Worm (Caenorhabditis elegans) whole organism, late embryonic: ENCODE data around the gene F17H10.1.

Source experiments
- C08G9.2 ChIP-seq: sonication (generic microtip); optimal IDR thresholded peaks from 2 replicates; lab custom pipeline; 2016; ENCODE audit warnings: mild to moderate bottlenecking, missing genetic modification characterization, moderate library complexity, missing compliant biosample characterization
- ama-1 ChIP-seq: fragments of 150-350 bp; optimal IDR thresholded peaks from 2 replicates; lab custom pipeline; 2014
- ceh-18 ChIP-seq: sonication (generic microtip); optimal IDR thresholded peaks from 2 replicates; lab custom pipeline; 2016; ENCODE audit warnings: missing genetic modification characterization, missing compliant biosample characterization
- ceh-22 ChIP-seq: sonication (generic microtip); optimal IDR thresholded peaks from 2 replicates; lab custom pipeline; 2017; ENCODE audit warnings: missing biosample characterization, missing genetic modification characterization
- ceh-45 ChIP-seq: fragments of 200-800 bp; sonication (Bioruptor generic); IDR thresholded peaks from 2 replicates; pipeline ENCODE4 v1.3.6; 2022; ENCODE audit warnings: missing genetic modification reagents, missing genetic modification characterization, missing compliant biosample characterization
- fkh-10 ChIP-seq: fragments of 150-350 bp; optimal IDR thresholded peaks from 2 replicates; lab custom pipeline; 2014; ENCODE audit warnings: missing biosample characterization, missing genetic modification reagents, missing genetic modification characterization
- nhr-11 ChIP-seq: fragments of 150-350 bp; optimal IDR thresholded peaks from 2 replicates; lab custom pipeline; 2014; ENCODE audit warnings: missing biosample characterization, missing genetic modification characterization
- pag-3 ChIP-seq: sonication (generic microtip); optimal IDR thresholded peaks from 2 replicates; lab custom pipeline; 2016; ENCODE audit warnings: missing compliant biosample characterization, missing genetic modification characterization, borderline replicate concordance
- sox-4 ChIP-seq: sonication (generic microtip); optimal IDR thresholded peaks from 2 replicates; lab custom pipeline; 2017; ENCODE audit warnings: mild to moderate bottlenecking, missing genetic modification characterization, inconsistent platforms, missing compliant biosample characterization
- ttx-3 ChIP-seq: sonication (generic microtip); optimal IDR thresholded peaks from 2 replicates; lab custom pipeline; 2016; ENCODE audit warnings: missing genetic modification reagents, missing genetic modification characterization, missing compliant biosample characterization
- zip-5 ChIP-seq: sonication (generic microtip); optimal IDR thresholded peaks from 2 replicates; lab custom pipeline; 2016; ENCODE audit warnings: missing genetic modification characterization, missing compliant biosample characterization

ce11 chrX:13084273-13084672, 20.8 kb upstream of the F17H10.1 start, which contains the start of gene R03G8.1:
- TF ChIP-seq nhr-11 (tag; lab: Kevin White, UChicago) (no peak), sox-4 (no peak), ttx-3 (tag; lab: Kevin White, UChicago) (no peak), zip-5 (no peak), ama-1 (lab: Kevin White, UChicago) (no peak), ceh-45 (GFP tag; lab: Robert Waterston, UW) (no peak), fkh-10 (GFP tag; lab: Kevin White, UChicago) (no peak), ceh-22 (tag; lab: Kevin White, UChicago) (no peak), C08G9.2 (tag; lab: Kevin White, UChicago) (no peak), pag-3 (tag; lab: Kevin White, UChicago) (no peak), ceh-18 (tag; lab: Kevin White, UChicago) (no peak)
